Worm (Caenorhabditis elegans) whole organism, mixed stage, embryonic: ENCODE results near the gene C26B9.2.

Source experiments
- flh-1 ChIP-seq: fragments of 200-800 bp; sonication (Bioruptor generic); optimal IDR thresholded peaks from 2 replicates; lab custom pipeline; 2018; ENCODE audit warnings: mild to moderate bottlenecking, missing genetic modification characterization, moderate library complexity, missing compliant biosample characterization

C26B9.2 gene

DNA sequence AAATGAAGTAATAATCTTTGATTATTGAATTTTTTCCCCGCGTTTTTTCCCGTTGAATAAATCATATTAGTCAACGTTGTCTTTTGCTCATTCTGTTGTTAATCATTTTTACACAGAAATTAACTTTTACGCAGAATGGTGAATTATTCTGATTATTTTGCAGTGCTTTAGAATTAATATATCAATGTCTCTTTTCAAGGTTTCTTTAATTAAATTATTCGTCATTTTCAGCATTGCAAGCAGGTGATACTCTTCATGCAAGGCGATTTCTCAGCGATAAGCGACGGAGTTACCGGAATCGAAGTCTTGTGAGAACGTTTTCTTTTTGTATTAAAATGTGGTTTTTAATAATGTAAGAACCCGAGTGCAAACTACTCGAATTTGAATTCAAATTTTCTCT is 47.6 kb downstream of the C26B9.2 start:
- no peak for TF ChIP-seq flh-1 (GFP tag; lab: Kevin White, UChicago)
- TF ChIP-seq, all 35 proteins: peak for 0
